Worm (Caenorhabditis elegans): ENCODE data around the gene clec-160.

clec-160 gene

DNA sequence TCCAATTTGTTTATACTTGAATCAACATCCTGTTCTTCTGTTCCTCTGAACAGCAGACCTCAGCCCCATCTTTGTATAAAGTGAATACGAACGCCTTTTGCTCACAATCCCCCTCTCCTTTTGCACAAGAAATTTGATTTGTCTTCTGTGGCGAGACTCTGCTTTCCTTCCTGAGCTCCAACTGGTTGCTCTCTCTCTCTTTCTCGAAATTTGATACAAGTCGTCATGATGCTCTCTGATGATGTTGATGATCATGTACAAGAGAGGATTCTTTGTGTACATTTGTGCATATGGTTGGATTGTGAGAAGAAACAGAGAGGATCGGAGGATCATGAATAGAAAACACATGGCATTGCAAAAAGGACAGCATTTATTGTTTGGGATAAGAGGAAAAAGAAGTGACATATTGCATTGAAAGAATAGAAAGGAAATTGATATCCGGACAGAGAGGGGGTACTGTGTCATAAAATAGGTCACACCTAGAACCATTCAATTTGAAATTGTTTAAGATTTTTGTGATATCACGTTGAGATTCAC lies 25.2 kb upstream of the clec-160 start:
- TF ChIP-seq ref-2 (tag; optimal IDR thresholded peaks at IDR 0.05) (no peak), madf-2 (tag; optimal IDR thresholded peaks at IDR 0.05) (no peak), pqm-1 (tag; optimal IDR thresholded peaks at IDR 0.05) (no peak), hlh-8 (tag; optimal IDR thresholded peaks at IDR 0.05) (peak; percentile 3), unc-42 (tag; optimal IDR thresholded peaks at IDR 0.05) (peak; percentile 22), pax-1 (tag; optimal IDR thresholded peaks at IDR 0.05) (no peak), ceh-18 (tag; optimal IDR thresholded peaks at IDR 0.05) (no peak), sox-4 (tag; optimal IDR thresholded peaks at IDR 0.05) (no peak), ceh-34 (tag; optimal IDR thresholded peaks at IDR 0.05) (peak; percentile 82), Y22D7AL.16 (tag; optimal IDR thresholded peaks at IDR 0.05) (no peak), syd-9 (tag; optimal IDR thresholded peaks at IDR 0.05) (no peak), ztf-16 (tag; optimal IDR thresholded peaks at IDR 0.05) (no peak), ahr-1 (tag; optimal IDR thresholded peaks at IDR 0.05) (no peak), lim-6 (tag; optimal IDR thresholded peaks at IDR 0.05) (no peak), tbx-7 (tag; optimal IDR thresholded peaks at IDR 0.05) (no peak), elt-2 (tag; optimal IDR thresholded peaks at IDR 0.05) (no peak)

ce11 chrIII:8299734-8300133 lies 24.0 kb upstream of the clec-160 start:
- TF ChIP-seq ceh-24 (tag; optimal IDR thresholded peaks at IDR 0.05) (no peak), pqm-1 (tag; optimal IDR thresholded peaks at IDR 0.05) (no peak), elt-2 (tag; optimal IDR thresholded peaks at IDR 0.05) (peak; percentile 82)

- TF ChIP-seq elt-2 (tag; optimal IDR thresholded peaks at IDR 0.05) (no peak), ceh-6 (GFP tag; optimal IDR thresholded peaks at IDR 0.05) (no peak), sox-2 (GFP tag; IDR thresholded peaks at IDR 0.05) (no peak), K09A11.1 (tag; optimal IDR thresholded peaks at IDR 0.05; ENCODE audit: insufficient read depth) (no peak), unc-42 (tag; optimal IDR thresholded peaks at IDR 0.05) (peak; percentile 29)
Observed at ce11 chrIII:8299078-8299587, 23.4 kb upstream of the clec-160 start.

ce11 chrIII:8298216-8298920 lies 22.6 kb upstream of the clec-160 start:
- TF ChIP-seq tbx-2 (tag; optimal IDR thresholded peaks at IDR 0.05) (peak; percentile 37), elt-2 (tag; optimal IDR thresholded peaks at IDR 0.05) (peak; percentile 30), hlh-30 (tag; optimal IDR thresholded peaks at IDR 0.05; ENCODE audit: insufficient read depth) (no peak)

DNA sequence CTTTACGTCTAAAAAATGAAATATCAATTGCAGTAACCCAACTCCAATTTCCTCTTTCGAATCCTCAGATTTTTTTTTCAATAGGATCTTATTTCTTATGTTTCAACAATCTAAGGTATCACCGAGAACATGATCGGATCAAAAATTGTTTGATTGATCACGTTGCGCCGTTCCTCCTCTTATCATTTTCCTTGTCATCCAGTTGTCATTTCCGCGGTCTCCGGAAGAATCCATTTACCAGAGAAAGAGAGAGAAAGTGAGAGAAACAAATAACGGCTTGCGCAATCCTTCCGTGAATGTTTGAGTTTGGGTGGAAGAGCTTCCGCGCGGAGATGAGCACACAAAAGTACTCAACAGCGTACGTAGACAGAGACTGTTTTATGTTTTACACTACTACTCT lies 17.5 kb upstream of the clec-160 start:
- TF ChIP-seq unc-55 (GFP tag; optimal IDR thresholded peaks at IDR 0.05) (peak; percentile 56), ahr-1 (tag; optimal IDR thresholded peaks at IDR 0.05) (no peak)

ce11 chrIII:8291268-8292032 lies 15.7 kb upstream of the clec-160 start:
- TF ChIP-seq elt-2 (tag; optimal IDR thresholded peaks at IDR 0.05) (peak; percentile 89), hlh-13 (GFP tag; optimal IDR thresholded peaks at IDR 0.05) (no peak), syd-9 (tag; optimal IDR thresholded peaks at IDR 0.05) (no peak), lin-11 (tag; optimal IDR thresholded peaks at IDR 0.05) (no peak)

- peak; percentile 85 for TF ChIP-seq unc-42 (tag; optimal IDR thresholded peaks at IDR 0.05)
- no peak for TF ChIP-seq ceh-30 (tag; optimal IDR thresholded peaks at IDR 0.05)
Observed at ce11 chrIII:8289181-8289580, 13.4 kb upstream of the clec-160 start.
